Worm (Caenorhabditis elegans): ENCODE measurements around the gene nxf-1.

nxf-1 gene

ce11 chrV:14446453-14446852 lies 31.6 kb upstream of the nxf-1 start:
- TF ChIP-seq set-16 (GFP tag; IDR thresholded peaks at IDR 0.05), result peak; percentile 51
- TF ChIP-seq egl-27 (tag; optimal IDR thresholded peaks at IDR 0.05), result no peak

- peak; percentile 53 for TF ChIP-seq mes-2 (tag; optimal IDR thresholded peaks at IDR 0.05; ENCODE audit: poor library complexity, severe bottlenecking)
Observed at ce11 chrV:14443471-14444015, 28.7 kb upstream of the nxf-1 start.

DNA sequence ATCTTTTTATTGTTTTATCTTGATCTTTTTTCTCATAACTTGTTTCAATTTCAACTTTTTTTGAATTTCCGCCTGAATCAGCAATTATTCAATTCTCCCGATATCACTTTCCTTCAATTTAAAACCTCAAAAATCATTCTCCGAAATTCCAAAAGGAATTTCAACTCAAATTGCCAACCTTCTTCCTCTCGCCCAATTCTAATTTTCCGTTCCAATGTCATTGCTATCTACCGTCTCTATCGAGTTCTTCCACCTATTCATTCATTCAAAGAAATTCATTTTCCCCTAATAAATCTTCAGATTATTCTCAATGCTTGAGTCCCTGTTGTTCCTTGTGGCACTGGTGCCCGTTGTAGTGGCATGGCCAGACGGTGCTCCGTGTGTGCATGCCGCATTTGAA lies 26.0 kb upstream of the nxf-1 start, which contains the start of gene F23B12.4:
Gene F23B12.4, plus strand, starts transcription at position 301 of the 400 bp plus-strand sequence.
- no peak for TF ChIP-seq nhr-6 (tag; optimal IDR thresholded peaks at IDR 0.05)
- TF ChIP-seq rbr-2 (tag; optimal IDR thresholded peaks at IDR 0.05), result no peak
- TF ChIP-seq nhr-28 (tag; optimal IDR thresholded peaks at IDR 0.05), result no peak
- TF ChIP-seq fkh-10 (GFP tag; optimal IDR thresholded peaks at IDR 0.05), result no peak
- no peak for TF ChIP-seq hif-1 (tag; optimal IDR thresholded peaks at IDR 0.05)
- no peak for TF ChIP-seq nhr-42 (GFP tag; IDR thresholded peaks at IDR 0.05)
- TF ChIP-seq spr-1 (tag; optimal IDR thresholded peaks at IDR 0.05), result no peak
- TF ChIP-seq spr-3 (GFP tag; optimal IDR thresholded peaks at IDR 0.05), result no peak
- TF ChIP-seq lin-39 (tag; optimal IDR thresholded peaks at IDR 0.05), result no peak
- no peak for TF ChIP-seq R02D3.7 (tag; optimal IDR thresholded peaks at IDR 0.05)
- TF ChIP-seq ZK337.2 (GFP tag; IDR thresholded peaks at IDR 0.05), result no peak
- no peak for TF ChIP-seq ztf-7 (tag; optimal IDR thresholded peaks at IDR 0.05)
- no peak for TF ChIP-seq egl-27 (tag; optimal IDR thresholded peaks at IDR 0.05)
- TF ChIP-seq F10B5.3 (tag; optimal IDR thresholded peaks at IDR 0.05), result no peak

DNA sequence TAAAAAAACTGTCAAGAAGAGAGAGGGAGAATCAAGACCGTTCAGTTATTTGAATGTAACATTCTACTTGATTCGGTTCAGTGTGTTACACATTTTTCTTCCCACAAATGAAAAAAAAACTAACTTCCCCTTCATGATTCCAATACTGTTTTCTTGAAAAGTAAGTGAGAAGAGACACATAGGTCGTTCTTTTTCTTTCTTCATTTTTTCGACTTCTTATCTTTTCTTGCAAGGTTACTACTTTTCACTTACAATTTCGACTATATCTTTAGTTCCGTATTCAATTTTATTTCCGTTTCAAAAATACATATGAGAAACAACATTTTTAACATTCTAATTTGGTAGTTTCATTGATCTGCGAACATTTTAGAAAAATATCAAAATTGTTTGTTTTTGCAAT lies 24.4 kb upstream of the nxf-1 start:
- TF ChIP-seq saeg-2 (GFP tag; IDR thresholded peaks at IDR 0.05), result no peak
- peak; percentile 55 for TF ChIP-seq aha-1 (tag)
- TF ChIP-seq Y48G9A.11 (GFP tag; IDR thresholded peaks at IDR 0.05), result no peak
- TF ChIP-seq nhr-77 (tag; optimal IDR thresholded peaks at IDR 0.05), result no peak
- peak in 1 of 2 experiments; percentile 97 for TF ChIP-seq unc-62 (GFP tag; optimal IDR thresholded peaks at IDR 0.05 in 1 of 2)
- no peak for TF ChIP-seq unc-62 (tag; optimal IDR thresholded peaks at IDR 0.05)
- no peak for TF ChIP-seq nhr-102 (tag; optimal IDR thresholded peaks at IDR 0.05)

DNA sequence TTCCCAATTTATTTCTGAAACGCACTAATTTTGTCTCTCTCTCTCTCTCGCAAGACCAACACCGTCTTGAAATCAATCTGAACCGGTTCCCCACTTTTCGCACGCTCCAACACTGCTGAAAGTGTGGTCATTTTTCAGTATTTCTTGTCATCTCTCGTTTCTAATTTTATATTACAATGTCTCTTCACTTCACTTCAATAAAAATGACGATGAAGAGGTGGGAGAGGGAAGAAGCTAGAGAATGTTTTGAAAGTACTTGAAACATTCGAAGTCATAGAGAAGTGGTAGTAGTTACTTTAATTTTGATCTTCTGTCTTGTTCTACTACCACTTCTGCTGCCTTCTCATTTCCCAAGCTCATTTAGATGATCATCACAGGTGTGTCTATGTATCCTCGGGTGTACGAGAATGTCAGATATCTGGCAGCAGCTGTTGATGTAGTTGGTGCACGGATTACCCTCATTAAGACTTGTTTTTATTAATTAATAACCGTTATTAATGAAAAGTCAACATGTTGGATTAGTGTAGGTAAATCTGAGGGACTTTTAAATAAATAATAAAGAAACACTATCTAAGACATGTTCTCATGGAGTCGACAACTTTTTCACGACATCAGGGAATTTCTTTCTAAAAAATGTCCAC lies 23.4 kb upstream of the nxf-1 start:
- peak in 1 of 2 experiments; percentile 57 for TF ChIP-seq unc-62 (GFP tag; optimal IDR thresholded peaks at IDR 0.05 in 1 of 2)
- TF ChIP-seq unc-62 (tag; optimal IDR thresholded peaks at IDR 0.05), result no peak
- TF ChIP-seq aha-1 (tag), result peak; percentile 91
- TF ChIP-seq ama-1 (optimal IDR thresholded peaks at IDR 0.05), result no peak

ce11 chrV:14437355-14437754 lies 22.5 kb upstream of the nxf-1 start:
- TF ChIP-seq aha-1 (tag), result peak; percentile 11
- no peak for TF ChIP-seq lin-39 (tag; optimal IDR thresholded peaks at IDR 0.05)

ce11 chrV:14436195-14436594 lies 21.4 kb upstream of the nxf-1 start:
- TF ChIP-seq ceh-82 (tag; optimal IDR thresholded peaks at IDR 0.05) (no peak), arid-1 (GFP tag; conservative IDR thresholded peaks at IDR 0.05) (no peak), php-3 (GFP tag; IDR thresholded peaks at IDR 0.05) (no peak), gei-8 (GFP tag; optimal IDR thresholded peaks at IDR 0.05) (no peak), nhr-77 (tag; optimal IDR thresholded peaks at IDR 0.05) (no peak), F10B5.3 (tag; optimal IDR thresholded peaks at IDR 0.05) (no peak), ceh-62 (tag; optimal IDR thresholded peaks at IDR 0.05) (no peak), Y105C5A.15 (GFP tag; IDR thresholded peaks at IDR 0.05) (no peak), ceh-44 (GFP tag; IDR thresholded peaks at IDR 0.05) (no peak), nhr-102 (tag; optimal IDR thresholded peaks at IDR 0.05) (no peak), ztf-7 (tag; optimal IDR thresholded peaks at IDR 0.05) (no peak), zip-11 (GFP tag; IDR thresholded peaks at IDR 0.05) (no peak), mxl-2 (GFP tag; conservative IDR thresholded peaks at IDR 0.05) (no peak), lim-7 (GFP tag; IDR thresholded peaks at IDR 0.05) (no peak), skn-1 (tag; optimal IDR thresholded peaks at IDR 0.05) (no peak), T20F7.1 (GFP tag; optimal IDR thresholded peaks at IDR 0.05) (no peak), mes-2 (tag; optimal IDR thresholded peaks at IDR 0.05; ENCODE audit: poor library complexity, severe bottlenecking) (no peak)
